Worm (Caenorhabditis elegans) whole organism, late embryonic: ENCODE measurements around the gene clk-2.

Experiments used
- ceh-22 ChIP-seq: sonication (generic microtip); optimal IDR thresholded peaks from 2 replicates; lab custom pipeline; 2017; ENCODE audit warnings: missing biosample characterization, missing genetic modification characterization
- elt-2 ChIP-seq: sonication (generic microtip); optimal IDR thresholded peaks from 2 replicates; lab custom pipeline; 2016; ENCODE audit warnings: missing genetic modification reagents, missing genetic modification characterization, missing compliant biosample characterization
- ttx-3 ChIP-seq: sonication (generic microtip); optimal IDR thresholded peaks from 2 replicates; lab custom pipeline; 2016; ENCODE audit warnings: missing genetic modification reagents, missing genetic modification characterization, missing compliant biosample characterization

- no peak for TF ChIP-seq elt-2
- TF ChIP-seq ttx-3 (tag; lab: Kevin White, UChicago) = no peak
- TF ChIP-seq ceh-22 (tag; lab: Kevin White, UChicago) = no peak
Observed at ce11 chrIII:7544211-7544610, 25.9 kb upstream of the clk-2 start.
